Fruit fly (Drosophila melanogaster) whole organism, pupa: ENCODE measurements around the gene CG34133.

Experiments used
- CG10348 ChIP-seq: fragments of 200-800 bp; sonication (Bioruptor generic); IDR thresholded peaks from 2 replicates; pipeline ENCODE4 v1.3.6; 2022; ENCODE audit warnings: missing biosample characterization, missing genetic modification characterization
- EcR ChIP-seq: fragments of 200-800 bp; sonication (Bioruptor generic); optimal IDR thresholded peaks from 3 replicates; lab custom pipeline; 2019; ENCODE audit warnings: missing biosample characterization, missing genetic modification characterization, mild to moderate bottlenecking, moderate library complexity, missing genetic modification reagents
- Pif1B ChIP-seq: fragments of 200-800 bp; sonication (Bioruptor generic); optimal IDR thresholded peaks from 3 replicates; lab custom pipeline; 2016; ENCODE audit warnings: missing biosample characterization, missing genetic modification characterization
- rn ChIP-seq: fragments of 200-800 bp; sonication (Bioruptor generic); IDR thresholded peaks from 2 replicates; pipeline ENCODE4 v1.3.6; 2022; ENCODE audit warnings: missing biosample characterization, missing genetic modification characterization

- TF ChIP-seq CG10348 (GFP tag; lab: Robert Waterston, UW) (no peak), Pif1B (GFP tag; lab: Kevin White, UChicago) (no peak), EcR (GFP tag; lab: Kevin White, UChicago) (no peak), rn (GFP tag; lab: Robert Waterston, UW) (no peak)
These were observed at the start of gene CG34133 for dm6 chr3R:29869350-29869688.
